Worm (Caenorhabditis elegans) whole organism, midembryonic: Measurements from ENCODE around the gene ugt-32.

Experiments used
- T22C8.4 ChIP-seq: fragments of 200-800 bp; sonication (Bioruptor generic); IDR thresholded peaks from 2 replicates; pipeline ENCODE4 v1.3.6; 2022; ENCODE audit warnings: missing genetic modification characterization, missing compliant biosample characterization
- cog-1 ChIP-seq: sonication (generic microtip); optimal IDR thresholded peaks from 2 replicates; lab custom pipeline; 2016; ENCODE audit warnings: missing genetic modification characterization, missing compliant biosample characterization
- flt-1 ChIP-seq: fragments of 200-800 bp; sonication (Bioruptor generic); IDR thresholded peaks from 2 replicates; pipeline ENCODE4 v1.3.6; 2022; ENCODE audit warnings: missing genetic modification characterization, missing compliant biosample characterization
- klf-2 ChIP-seq: fragments of 200-800 bp; sonication (Bioruptor generic); conservative IDR thresholded peaks from 2 replicates; pipeline ENCODE4 v1.3.6; 2022; ENCODE audit warnings: missing genetic modification reagents, missing genetic modification characterization, missing compliant biosample characterization
- med-1 ChIP-seq: sonication (generic microtip); optimal IDR thresholded peaks from 2 replicates; lab custom pipeline; 2017; ENCODE audit warnings: missing genetic modification characterization, mild to moderate bottlenecking, missing compliant biosample characterization, antibody characterized with exemption, missing genetic modification reagents; ENCODE audit not compliant: insufficient read depth
- ref-1 ChIP-seq: fragments of 200-800 bp; sonication (Bioruptor generic); conservative IDR thresholded peaks from 2 replicates; pipeline ENCODE4 v1.3.6; 2022; ENCODE audit warnings: missing genetic modification reagents, missing genetic modification characterization, missing compliant biosample characterization
- tab-1 ChIP-seq: fragments of 200-800 bp; sonication (Bioruptor generic); IDR thresholded peaks from 2 replicates; pipeline ENCODE4 v1.3.6; 2022; ENCODE audit warnings: missing genetic modification characterization, missing compliant biosample characterization
- ztf-23 ChIP-seq: fragments of 200-800 bp; sonication (Bioruptor generic); IDR thresholded peaks from 2 replicates; pipeline ENCODE4 v1.3.6; 2022; ENCODE audit warnings: missing genetic modification reagents, missing genetic modification characterization, missing compliant biosample characterization
- ztf-29 ChIP-seq: fragments of 200-800 bp; sonication (Bioruptor generic); IDR thresholded peaks from 2 replicates; pipeline ENCODE4 v1.3.6; 2022; ENCODE audit warnings: missing genetic modification reagents, missing genetic modification characterization, missing compliant biosample characterization

Gene ugt-32

DNA sequence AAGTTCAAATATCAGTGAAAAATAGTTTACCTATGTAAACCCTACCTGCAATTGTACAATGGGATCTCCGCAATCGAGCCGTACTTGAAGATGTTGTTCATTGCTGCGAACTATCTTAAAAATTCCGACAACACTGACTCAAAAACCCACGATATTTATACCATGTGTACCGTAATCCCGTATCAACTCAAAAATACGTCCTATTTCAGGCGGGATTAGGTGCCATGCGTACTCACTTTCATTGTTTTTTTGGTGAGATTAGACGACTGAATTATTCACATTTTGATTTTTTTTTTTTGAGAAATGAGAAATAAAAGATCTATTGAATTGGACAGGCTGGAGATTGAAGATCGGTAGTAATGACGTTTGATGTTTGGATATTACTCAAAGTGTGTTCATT lies 43.4 kb downstream of the ugt-32 start, which contains the start of gene srt-30:
srt-30 (minus strand) TSS at position 101 of the 400 bp plus-strand sequence.
- TF ChIP-seq flt-1 (GFP tag; lab: Robert Waterston, UW) = no peak
- no peak for TF ChIP-seq T22C8.4 (GFP tag; lab: Robert Waterston, UW)
- no peak for TF ChIP-seq ref-1 (GFP tag; lab: Robert Waterston, UW)
- TF ChIP-seq ztf-29 (GFP tag; lab: Robert Waterston, UW) = no peak
- no peak for TF ChIP-seq tab-1
- TF ChIP-seq ztf-23 (GFP tag; lab: Robert Waterston, UW) = no peak
- TF ChIP-seq med-1 (GFP tag; lab: Kevin White, UChicago) = no peak

DNA sequence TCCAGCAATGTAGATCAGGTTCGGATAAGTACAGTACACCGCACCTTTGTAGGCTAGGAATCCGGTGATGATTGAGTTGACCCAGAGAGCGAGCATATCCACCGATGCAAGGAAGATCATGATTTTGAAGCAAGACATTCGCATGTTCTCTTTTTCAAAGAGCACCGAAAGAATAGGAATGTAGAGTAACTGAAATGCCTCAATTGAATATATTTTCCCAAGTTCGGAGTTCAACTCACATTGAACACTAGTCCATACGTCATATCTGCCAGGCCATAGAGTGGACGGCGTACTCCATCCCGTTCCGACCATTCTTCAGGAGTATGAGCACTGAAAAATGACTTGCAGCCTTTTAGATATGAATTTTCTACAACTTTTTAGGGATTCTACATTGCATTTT lies 44.1 kb downstream of the ugt-32 start:
- TF ChIP-seq ztf-29 (GFP tag; lab: Robert Waterston, UW) (no peak), ref-1 (GFP tag; lab: Robert Waterston, UW) (no peak), cog-1 (tag; lab: Kevin White, UChicago) (no peak), med-1 (GFP tag; lab: Kevin White, UChicago) (no peak), klf-2 (GFP tag; lab: Robert Waterston, UW) (no peak), tab-1 (no peak), T22C8.4 (GFP tag; lab: Robert Waterston, UW) (no peak), ztf-23 (GFP tag; lab: Robert Waterston, UW) (no peak), flt-1 (GFP tag; lab: Robert Waterston, UW) (no peak)
